Worm (Caenorhabditis elegans) whole organism, L1 larva: Measurements from ENCODE around the gene F22F7.12.

ENCODE experiments used
- Y116A8C.19 ChIP-seq: sonication (generic microtip); optimal IDR thresholded peaks from 2 replicates; lab custom pipeline; 2016; ENCODE audit warnings: missing compliant biosample characterization, missing genetic modification characterization, borderline replicate concordance
- aha-1 ChIP-seq: fragments of 150-350 bp; optimal IDR thresholded peaks from 2 replicates; lab custom pipeline; 2014; ENCODE audit warnings: missing biosample characterization, missing genetic modification characterization
- alr-1 ChIP-seq: fragments of 200-800 bp; sonication (Bioruptor generic); optimal IDR thresholded peaks from 2 replicates; lab custom pipeline; 2018; ENCODE audit warnings: borderline replicate concordance, mild to moderate bottlenecking, missing genetic modification characterization, missing compliant biosample characterization
- ama-1 ChIP-seq: fragments of 150-350 bp; optimal IDR thresholded peaks from 2 replicates; lab custom pipeline; 2014
- ceh-63 ChIP-seq: fragments of 200-800 bp; sonication (Bioruptor generic); optimal IDR thresholded peaks from 2 replicates; lab custom pipeline; 2018; ENCODE audit warnings: mild to moderate bottlenecking, missing genetic modification characterization, missing compliant biosample characterization
- ceh-82 ChIP-seq, 3 experiments: fragments of 150-350 bp in 1 of 3; sonication (generic microtip) in 2 of 3; optimal IDR thresholded peaks; 2 replicates each; lab custom pipeline; 2014 to 2017; ENCODE audit warnings: missing biosample characterization in 3 of 3, missing genetic modification characterization in 3 of 3
- ceh-88 ChIP-seq: fragments of 200-800 bp; sonication (Bioruptor generic); IDR thresholded peaks from 2 replicates; pipeline ENCODE4 v1.3.6; 2022; ENCODE audit warnings: missing genetic modification characterization, missing compliant biosample characterization
- dpl-1 ChIP-seq, 3 experiments: fragments of 150-350 bp in 2 of 3; sonication (generic microtip) in 1 of 3; optimal IDR thresholded peaks; 2 replicates each; lab custom pipeline; 2014 to 2017; ENCODE audit warnings: missing biosample characterization in 3 of 3, missing genetic modification characterization in 3 of 3, missing genetic modification reagents in 3 of 3
- efl-3 ChIP-seq: fragments of 200-800 bp; sonication (Bioruptor generic); optimal IDR thresholded peaks from 2 replicates; lab custom pipeline; 2018; ENCODE audit warnings: mild to moderate bottlenecking, missing genetic modification characterization, missing compliant biosample characterization
- egl-27 ChIP-seq, 2 experiments: fragments of 150-350 bp in 1 of 2; sonication (generic microtip); optimal IDR thresholded peaks; 3 replicates each; lab custom pipeline; 2017 to 2018; ENCODE audit warnings: missing biosample characterization in 2 of 2, missing genetic modification characterization in 2 of 2, missing genetic modification reagents in 2 of 2
- elt-3 ChIP-seq, 6 experiments: fragments of 150-350 bp in 1 of 6; sonication (generic microtip); optimal IDR thresholded peaks; 2 replicates each; lab custom pipeline; 2017 to 2018; ENCODE audit warnings: missing biosample characterization in 6 of 6, missing genetic modification characterization in 6 of 6, inconsistent platforms in 1 of 6
- ets-5 ChIP-seq: fragments of 200-800 bp; sonication (Bioruptor generic); IDR thresholded peaks from 2 replicates; pipeline ENCODE4 v1.3.6; 2022; ENCODE audit warnings: missing genetic modification characterization, missing compliant biosample characterization
- fkh-8 ChIP-seq: sonication (generic microtip); optimal IDR thresholded peaks from 2 replicates; lab custom pipeline; 2016; ENCODE audit warnings: mild to moderate bottlenecking, missing genetic modification characterization, missing compliant biosample characterization
- fos-1 ChIP-seq: fragments of 150-350 bp; optimal IDR thresholded peaks from 2 replicates; lab custom pipeline; 2014; ENCODE audit warnings: missing biosample characterization, missing genetic modification characterization
- hlh-4 ChIP-seq: sonication (generic microtip); optimal IDR thresholded peaks from 2 replicates; lab custom pipeline; 2016; ENCODE audit warnings: mild to moderate bottlenecking, missing genetic modification characterization, missing compliant biosample characterization
- irx-1 ChIP-seq: sonication (generic microtip); optimal IDR thresholded peaks from 2 replicates; lab custom pipeline; 2016; ENCODE audit warnings: missing genetic modification characterization, missing compliant biosample characterization
- isw-1 ChIP-seq: fragments of 200-800 bp; sonication (Bioruptor generic); IDR thresholded peaks from 2 replicates; pipeline ENCODE4 v1.3.6; 2022; ENCODE audit warnings: missing genetic modification characterization, missing compliant biosample characterization
- jun-1 ChIP-seq: fragments of 150-350 bp; optimal IDR thresholded peaks from 2 replicates; lab custom pipeline; 2014; ENCODE audit warnings: missing biosample characterization, missing genetic modification reagents, missing genetic modification characterization
- lin-13 ChIP-seq: fragments of 150-350 bp; optimal IDR thresholded peaks from 2 replicates; lab custom pipeline; 2014; ENCODE audit warnings: missing biosample characterization, missing genetic modification reagents, missing genetic modification characterization
- lin-15B ChIP-seq: fragments of 150-350 bp; sonication (generic microtip); optimal IDR thresholded peaks from 3 replicates; lab custom pipeline; 2014; ENCODE audit warnings: missing biosample characterization, missing genetic modification characterization
- lir-3 ChIP-seq: sonication (generic microtip); optimal IDR thresholded peaks from 2 replicates; lab custom pipeline; 2016; ENCODE audit warnings: mild to moderate bottlenecking, missing genetic modification characterization, moderate library complexity, missing compliant biosample characterization; ENCODE audit not compliant: poor library complexity
- mab-9 ChIP-seq: fragments of 200-800 bp; sonication (Bioruptor generic); IDR thresholded peaks from 2 replicates; pipeline ENCODE4 v1.3.6; 2022; ENCODE audit warnings: missing genetic modification reagents, missing genetic modification characterization, missing compliant biosample characterization
- mdl-1 ChIP-seq, 2 experiments: fragments of 150-350 bp; optimal IDR thresholded peaks; 2 replicates each; lab custom pipeline; 2014 to 2017; ENCODE audit warnings: missing biosample characterization in 2 of 2, missing genetic modification characterization in 2 of 2, inconsistent platforms in 1 of 2
- mep-1 ChIP-seq: fragments of 150-350 bp; optimal IDR thresholded peaks from 2 replicates; lab custom pipeline; 2014; ENCODE audit warnings: missing biosample characterization, missing genetic modification characterization
- nhr-12 ChIP-seq: sonication (generic microtip); optimal IDR thresholded peaks from 2 replicates; lab custom pipeline; 2017; ENCODE audit warnings: missing biosample characterization, missing genetic modification characterization
- nhr-19 ChIP-seq: fragments of 200-800 bp; sonication (Bioruptor generic); conservative IDR thresholded peaks from 2 replicates; pipeline ENCODE4 v1.3.6; 2022; ENCODE audit warnings: missing genetic modification characterization, missing compliant biosample characterization
- nhr-237 ChIP-seq: fragments of 150-350 bp; optimal IDR thresholded peaks from 2 replicates; lab custom pipeline; 2014; ENCODE audit warnings: missing biosample characterization, missing genetic modification characterization
- nhr-71 ChIP-seq: sonication (generic microtip); optimal IDR thresholded peaks from 2 replicates; lab custom pipeline; 2016; ENCODE audit warnings: mild to moderate bottlenecking, missing genetic modification characterization, moderate library complexity, missing compliant biosample characterization
- nhr-77 ChIP-seq: fragments of 150-350 bp; optimal IDR thresholded peaks from 2 replicates; lab custom pipeline; 2014; ENCODE audit warnings: missing biosample characterization, missing genetic modification characterization
- nhr-84 ChIP-seq: sonication (generic microtip); optimal IDR thresholded peaks from 2 replicates; lab custom pipeline; 2017; ENCODE audit warnings: missing biosample characterization, missing genetic modification characterization
- pax-3 ChIP-seq: fragments of 200-800 bp; sonication (Bioruptor generic); optimal IDR thresholded peaks from 2 replicates; lab custom pipeline; 2018; ENCODE audit warnings: mild to moderate bottlenecking, missing genetic modification characterization, moderate library complexity, missing compliant biosample characterization
- pqm-1 ChIP-seq: sonication (generic microtip); optimal IDR thresholded peaks from 3 replicates; lab custom pipeline; 2017; ENCODE audit warnings: missing biosample characterization, missing genetic modification characterization
- rnt-1 ChIP-seq: sonication (generic microtip); optimal IDR thresholded peaks from 2 replicates; lab custom pipeline; 2016; ENCODE audit warnings: mild to moderate bottlenecking, missing genetic modification characterization, moderate library complexity, missing compliant biosample characterization
- skn-1 ChIP-seq: fragments of 150-350 bp; optimal IDR thresholded peaks from 2 replicates; lab custom pipeline; 2014; ENCODE audit warnings: missing biosample characterization, missing genetic modification characterization
- snpc-4 ChIP-seq: fragments of 150-350 bp; optimal IDR thresholded peaks from 2 replicates; lab custom pipeline; 2014; ENCODE audit warnings: missing biosample characterization, missing genetic modification characterization
- sup-37 ChIP-seq: fragments of 200-800 bp; sonication (Bioruptor generic); optimal IDR thresholded peaks from 2 replicates; lab custom pipeline; 2018; ENCODE audit warnings: mild to moderate bottlenecking, missing genetic modification characterization, missing compliant biosample characterization
- swsn-7 ChIP-seq: sonication (generic microtip); optimal IDR thresholded peaks from 2 replicates; lab custom pipeline; 2016; ENCODE audit warnings: missing genetic modification characterization, missing compliant biosample characterization
- tbx-2 ChIP-seq: sonication (generic microtip); optimal IDR thresholded peaks from 2 replicates; lab custom pipeline; 2016; ENCODE audit warnings: missing genetic modification characterization, missing compliant biosample characterization
- unc-130 ChIP-seq: fragments of 150-350 bp; optimal IDR thresholded peaks from 2 replicates; lab custom pipeline; 2017; ENCODE audit warnings: missing biosample characterization, missing genetic modification characterization, inconsistent platforms
- unc-30 ChIP-seq: sonication (generic microtip); optimal IDR thresholded peaks from 2 replicates; lab custom pipeline; 2017; ENCODE audit warnings: missing biosample characterization, missing genetic modification characterization
- unc-62 ChIP-seq: fragments of 150-350 bp; optimal IDR thresholded peaks from 2 replicates; lab custom pipeline; 2014; ENCODE audit warnings: missing biosample characterization, missing genetic modification reagents, missing genetic modification characterization
- unc-98 ChIP-seq: fragments of 200-800 bp; sonication (Bioruptor generic); IDR thresholded peaks from 2 replicates; pipeline ENCODE4 v1.3.6; 2022; ENCODE audit warnings: missing genetic modification characterization, missing compliant biosample characterization
- vab-15 ChIP-seq: sonication (generic microtip); optimal IDR thresholded peaks from 2 replicates; lab custom pipeline; 2017; ENCODE audit warnings: missing genotype, mild to moderate bottlenecking, missing genetic modification characterization, missing compliant biosample characterization
- xbp-1 ChIP-seq: sonication (generic microtip); optimal IDR thresholded peaks from 2 replicates; lab custom pipeline; 2016; ENCODE audit warnings: missing genetic modification characterization, missing compliant biosample characterization
- zag-1 ChIP-seq: fragments of 150-350 bp; optimal IDR thresholded peaks from 2 replicates; lab custom pipeline; 2014; ENCODE audit warnings: missing biosample characterization, missing genetic modification characterization
- zip-4 ChIP-seq: fragments of 200-800 bp; sonication (Bioruptor generic); optimal IDR thresholded peaks from 2 replicates; lab custom pipeline; 2018; ENCODE audit warnings: mild to moderate bottlenecking, missing genetic modification characterization, moderate library complexity, missing compliant biosample characterization

The F22F7.12 gene

DNA sequence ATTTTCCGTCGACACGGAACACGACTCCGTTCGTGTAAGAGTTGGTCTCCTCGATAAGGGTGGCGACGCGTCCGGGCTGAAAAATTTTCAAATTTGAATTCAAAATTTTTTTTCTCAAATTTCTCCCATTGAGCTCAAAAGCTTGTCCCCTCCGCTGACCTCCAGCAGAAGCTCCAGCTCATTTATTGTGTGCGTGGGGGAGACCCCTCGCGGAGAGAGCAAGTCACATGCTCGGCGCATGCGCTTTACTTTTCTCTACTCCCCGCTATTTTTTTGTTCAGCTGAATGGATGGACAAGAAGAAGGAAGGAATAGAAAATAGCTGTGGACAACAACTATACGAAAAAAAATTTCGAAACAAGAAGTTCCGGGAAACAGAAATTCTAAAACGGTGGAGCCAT, 10.8 kb downstream of the F22F7.12 start (continued):
- peak; percentile 22 for TF ChIP-seq lir-3 (tag; lab: Kevin White, UChicago)
- no peak for TF ChIP-seq fos-1 (tag; lab: Kevin White, UChicago)
- peak; percentile 76 for TF ChIP-seq tbx-2 (tag; lab: Kevin White, UChicago)
- peak; percentile 64 for TF ChIP-seq rnt-1
- no peak for TF ChIP-seq egl-27 (tag; optimal IDR thresholded peaks at IDR 0.05; lab: Kevin White, UChicago)
- TF ChIP-seq zag-1 (tag; lab: Kevin White, UChicago) = peak; percentile 26
- peak; percentile 53 for TF ChIP-seq irx-1 (tag; lab: Kevin White, UChicago)
- peak; percentile 53 for TF ChIP-seq skn-1 (tag; lab: Kevin White, UChicago)
- TF ChIP-seq nhr-19 (GFP tag; lab: Robert Waterston, UW) = peak; percentile 73
- peak; percentile 40 to 85 (median 61) for TF ChIP-seq ceh-82 (tag; optimal IDR thresholded peaks at IDR 0.05; lab: Kevin White, UChicago)
- TF ChIP-seq unc-30 = no peak
- peak; percentile 1 for TF ChIP-seq pax-3 (tag; lab: Kevin White, UChicago)
- peak; percentile 2 for TF ChIP-seq jun-1
- no peak for TF ChIP-seq ceh-88 (GFP tag; lab: Robert Waterston, UW)
- TF ChIP-seq nhr-71 (tag; lab: Kevin White, UChicago) = peak; percentile 84
- TF ChIP-seq sup-37 (GFP tag; lab: Kevin White, UChicago) = no peak
- TF ChIP-seq nhr-12 (tag; lab: Kevin White, UChicago) = no peak
- TF ChIP-seq pqm-1 (tag; lab: Kevin White, UChicago) = no peak
- TF ChIP-seq isw-1 (GFP tag; lab: Robert Waterston, UW) = peak; percentile 33
- TF ChIP-seq lin-13 (GFP tag; lab: Kevin White, UChicago) = peak; percentile 36
- no peak for TF ChIP-seq nhr-77 (tag; lab: Kevin White, UChicago)
- TF ChIP-seq elt-3 (tag; optimal IDR thresholded peaks at IDR 0.05; lab: Kevin White, UChicago) = no peak

DNA sequence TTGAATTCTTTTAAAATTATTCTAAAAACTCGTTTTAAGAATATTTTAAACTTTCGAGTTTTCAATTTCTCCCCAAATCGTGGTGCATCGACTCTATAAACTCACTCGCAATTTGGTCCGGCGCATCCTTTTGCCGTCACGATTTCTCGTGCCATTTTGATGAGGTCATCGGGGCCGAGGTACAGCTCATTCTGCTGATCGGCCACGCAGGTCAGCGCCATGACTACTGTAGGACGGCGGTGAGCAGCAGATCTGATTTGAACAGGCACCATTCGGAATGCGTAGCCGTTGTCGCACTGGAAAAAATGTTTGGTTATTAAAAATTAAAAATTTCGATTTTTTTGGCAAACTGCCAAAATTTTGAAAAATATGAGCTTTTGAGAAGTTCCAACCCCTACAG, 11.6 kb downstream of the F22F7.12 start:
- peak; percentile 16 for TF ChIP-seq rnt-1
- no peak for TF ChIP-seq unc-98 (GFP tag; lab: Robert Waterston, UW)

DNA sequence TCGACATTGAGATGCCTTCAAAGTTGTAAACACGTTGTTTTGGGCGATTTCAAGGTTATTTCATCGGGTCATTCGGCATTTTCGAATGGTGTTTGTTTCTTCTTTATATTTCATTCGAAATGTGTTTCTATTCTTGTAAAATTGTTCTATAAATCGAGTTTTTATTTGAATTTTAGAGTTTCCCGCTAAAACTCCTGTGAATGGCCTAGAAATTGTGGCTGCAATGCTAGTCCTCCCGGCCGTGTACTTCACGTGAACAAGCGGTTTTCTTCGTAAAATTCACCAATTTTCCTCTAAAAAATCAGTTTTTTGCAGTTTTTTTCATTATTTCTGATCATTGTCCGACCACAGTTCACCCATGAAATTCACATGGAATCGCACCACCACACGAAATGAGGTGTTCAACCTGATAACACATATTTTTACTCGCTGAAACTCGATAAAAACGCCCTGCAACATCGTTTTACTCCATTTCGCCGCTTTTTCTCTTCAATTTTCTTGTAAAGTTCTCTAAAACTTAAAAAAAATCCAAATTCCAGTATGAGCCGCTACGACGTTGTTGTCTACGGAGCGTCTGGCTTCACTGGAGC, 17.2 kb downstream of the F22F7.12 start, which contains the start of gene ldp-1:
Gene ldp-1 (plus strand): TSS at position 540 of the 590 bp plus-strand sequence.
- TF ChIP-seq swsn-7 (tag; lab: Kevin White, UChicago) (peak; percentile 81), ceh-82 (tag; optimal IDR thresholded peaks at IDR 0.05; lab: Kevin White, UChicago) (peak; percentile 55 to 73 (median 70)), lin-15B (tag; lab: Kevin White, UChicago) (peak; percentile 62), alr-1 (tag; lab: Kevin White, UChicago) (no peak), hlh-4 (peak; percentile 59), dpl-1 (GFP tag; optimal IDR thresholded peaks at IDR 0.05; lab: Kevin White, UChicago) (peak; percentile 89 to 94 (median 92)), unc-62 (GFP tag; lab: Kevin White, UChicago) (no peak), mdl-1 (tag; optimal IDR thresholded peaks at IDR 0.05; lab: Kevin White, UChicago) (peak in 1 of 2 experiments; percentile 6), mep-1 (tag; lab: Kevin White, UChicago) (peak; percentile 65), ama-1 (no peak), nhr-84 (tag; lab: Kevin White, UChicago) (no peak), jun-1 (no peak), aha-1 (tag; lab: Kevin White, UChicago) (no peak), zip-4 (GFP tag; lab: Kevin White, UChicago) (peak; percentile 36), elt-3 (tag; optimal IDR thresholded peaks at IDR 0.05; lab: Kevin White, UChicago) (peak in 1 of 6 experiments; percentile 51), lir-3 (tag; lab: Kevin White, UChicago) (peak; percentile 95), xbp-1 (tag; lab: Kevin White, UChicago) (peak; percentile 81), ceh-63 (GFP tag; lab: Kevin White, UChicago) (peak; percentile 60), unc-30 (no peak), mab-9 (GFP tag; lab: Robert Waterston, UW) (peak; percentile 80), irx-1 (tag; lab: Kevin White, UChicago) (peak; percentile 96), tbx-2 (tag; lab: Kevin White, UChicago) (peak; percentile 90), nhr-237 (tag; lab: Kevin White, UChicago) (peak; percentile 13), efl-3 (GFP tag; lab: Kevin White, UChicago) (no peak), fos-1 (tag; lab: Kevin White, UChicago) (peak; percentile 62), vab-15 (tag; lab: Kevin White, UChicago) (no peak), Y116A8C.19 (tag; lab: Kevin White, UChicago) (peak; percentile 67), ets-5 (GFP tag; lab: Robert Waterston, UW) (no peak), zag-1 (tag; lab: Kevin White, UChicago) (no peak), nhr-12 (tag; lab: Kevin White, UChicago) (no peak), sup-37 (GFP tag; lab: Kevin White, UChicago) (peak; percentile 55), unc-130 (tag; lab: Kevin White, UChicago) (no peak), fkh-8 (tag; lab: Kevin White, UChicago) (peak; percentile 76), snpc-4 (tag; lab: Kevin White, UChicago) (peak; percentile 22)
